Fruit fly (Drosophila melanogaster) S2 (cell line): ENCODE data around the gene Brr2.

Experiments
- CG8478 ChIP-seq: fragments of >200 bp; optimal IDR thresholded peaks from 2 replicates; lab custom pipeline; 2018
- CTCF ChIP-seq, 2 experiments: fragments of >200 bp; optimal IDR thresholded peaks; 2 replicates each; lab custom pipeline; 2018

dm6 chr3L:15996019-15996418, 28.3 kb upstream of the Brr2 start:
- TF ChIP-seq CG8478 (lab: Kevin White, UChicago) (no peak), CTCF (optimal IDR thresholded peaks at IDR 0.05; lab: Kevin White, UChicago) (no peak)
